Worm (Caenorhabditis elegans): ENCODE measurements around the gene sfrp-1.

Gene sfrp-1

DNA sequence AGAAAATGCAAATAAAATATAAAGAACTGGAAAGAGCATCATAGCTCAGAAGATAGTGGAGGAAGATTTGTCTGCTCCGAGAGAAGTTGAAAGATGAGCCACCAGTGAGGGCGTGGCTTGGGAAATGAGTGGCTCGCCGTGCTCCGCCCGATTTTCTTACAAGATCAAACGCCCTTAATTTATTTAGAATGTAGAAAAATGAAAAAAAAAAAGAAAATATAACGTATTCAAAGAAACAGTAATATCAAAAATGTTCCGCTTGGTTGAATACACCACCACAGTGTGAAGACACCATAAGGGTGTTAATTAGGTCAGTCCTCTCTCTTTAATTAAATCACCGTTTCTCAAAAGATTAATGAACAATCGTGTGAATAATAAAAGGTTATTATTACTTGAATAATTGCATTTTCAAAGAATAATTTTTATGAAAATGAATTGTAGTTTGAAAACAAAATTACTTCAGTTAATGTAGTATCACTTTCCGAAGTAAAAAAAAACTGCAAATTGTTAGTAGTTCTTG is at the start of gene sfrp-1:
TSS of gene sfrp-1 (minus strand) at position 51 of the 520 bp plus-strand sequence.
- peak; percentile 55 for TF ChIP-seq unc-42 (tag; optimal IDR thresholded peaks at IDR 0.05)
- no peak for TF ChIP-seq dve-1 (tag; optimal IDR thresholded peaks at IDR 0.05)

DNA sequence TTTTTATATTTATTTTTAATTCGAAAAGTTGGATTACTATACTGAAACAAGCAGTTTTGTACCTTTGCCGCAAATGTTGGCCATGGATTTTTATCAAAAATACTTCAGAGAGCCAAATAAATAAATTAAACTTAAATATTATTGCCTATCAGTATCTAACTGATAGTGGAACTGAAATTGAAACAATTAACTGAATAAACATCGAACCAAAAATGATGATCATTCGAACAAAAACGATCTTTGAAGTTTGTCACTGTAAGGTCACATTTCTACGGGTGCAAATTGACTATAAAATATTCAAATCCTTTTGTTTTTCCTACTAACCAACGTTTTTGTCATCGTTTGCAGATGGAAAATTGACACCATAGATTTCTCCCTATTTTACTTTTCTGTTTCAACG is 40.8 kb upstream of the sfrp-1 start:
- TF ChIP-seq elt-4 (tag; optimal IDR thresholded peaks at IDR 0.05) (no peak), eyg-1 (tag; optimal IDR thresholded peaks at IDR 0.05) (no peak), unc-3 (GFP tag; conservative IDR thresholded peaks at IDR 0.05) (no peak), unc-3 (tag; optimal IDR thresholded peaks at IDR 0.05) (no peak), ceh-34 (tag; optimal IDR thresholded peaks at IDR 0.05) (no peak), madf-2 (tag; optimal IDR thresholded peaks at IDR 0.05) (no peak), ceh-30 (tag; optimal IDR thresholded peaks at IDR 0.05) (no peak), fax-1 (tag; optimal IDR thresholded peaks at IDR 0.05) (no peak), Y22D7AL.16 (tag; optimal IDR thresholded peaks at IDR 0.05) (no peak), K09A11.1 (tag; optimal IDR thresholded peaks at IDR 0.05; ENCODE audit: insufficient read depth) (no peak), ceh-22 (tag; optimal IDR thresholded peaks at IDR 0.05) (no peak), hlh-13 (GFP tag; optimal IDR thresholded peaks at IDR 0.05) (no peak), che-1 (tag; optimal IDR thresholded peaks at IDR 0.05) (no peak), ceh-18 (tag; optimal IDR thresholded peaks at IDR 0.05) (no peak), sox-2 (GFP tag; IDR thresholded peaks at IDR 0.05) (no peak), pat-9 (tag; optimal IDR thresholded peaks at IDR 0.05) (no peak), lin-11 (tag; optimal IDR thresholded peaks at IDR 0.05) (no peak), tbx-7 (tag; optimal IDR thresholded peaks at IDR 0.05) (no peak), dmd-4 (tag; optimal IDR thresholded peaks at IDR 0.05; ENCODE audit: borderline replicate concordance) (no peak), hlh-6 (tag; optimal IDR thresholded peaks at IDR 0.05) (no peak), sox-4 (tag; optimal IDR thresholded peaks at IDR 0.05) (no peak)

DNA sequence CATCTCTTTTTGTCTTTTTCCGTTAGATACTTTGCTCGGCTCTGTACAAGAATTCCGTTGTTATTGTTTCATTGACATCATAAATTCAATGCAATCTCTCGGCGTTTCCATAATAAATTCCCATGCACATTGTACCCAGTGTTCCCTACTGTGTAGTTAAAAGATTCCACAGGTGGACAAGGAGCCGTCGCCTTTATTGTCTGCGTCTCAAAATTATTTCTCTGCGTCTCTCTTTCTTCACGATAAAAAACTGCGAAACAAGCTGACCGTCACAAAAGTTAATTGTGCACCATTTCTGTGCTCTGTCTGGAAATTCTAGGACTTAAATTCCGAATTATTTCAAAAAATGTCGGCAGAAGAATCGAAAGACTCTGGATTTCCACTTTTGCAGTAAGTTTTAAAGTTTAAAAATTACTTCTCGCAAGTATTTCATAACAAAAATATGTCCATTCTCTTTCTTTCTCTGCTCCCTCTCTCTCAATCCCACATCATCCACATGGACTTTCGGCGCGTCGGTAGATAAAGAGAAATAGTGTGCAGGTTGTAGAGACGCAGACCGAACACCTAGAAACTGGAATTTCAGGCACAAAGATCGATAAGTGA is 39.9 kb upstream of the sfrp-1 start:
- TF ChIP-seq ref-2 (tag; optimal IDR thresholded peaks at IDR 0.05) (no peak), hlh-15 (tag; optimal IDR thresholded peaks at IDR 0.05) (no peak), hlh-30 (tag; optimal IDR thresholded peaks at IDR 0.05; ENCODE audit: insufficient read depth) (no peak)

DNA sequence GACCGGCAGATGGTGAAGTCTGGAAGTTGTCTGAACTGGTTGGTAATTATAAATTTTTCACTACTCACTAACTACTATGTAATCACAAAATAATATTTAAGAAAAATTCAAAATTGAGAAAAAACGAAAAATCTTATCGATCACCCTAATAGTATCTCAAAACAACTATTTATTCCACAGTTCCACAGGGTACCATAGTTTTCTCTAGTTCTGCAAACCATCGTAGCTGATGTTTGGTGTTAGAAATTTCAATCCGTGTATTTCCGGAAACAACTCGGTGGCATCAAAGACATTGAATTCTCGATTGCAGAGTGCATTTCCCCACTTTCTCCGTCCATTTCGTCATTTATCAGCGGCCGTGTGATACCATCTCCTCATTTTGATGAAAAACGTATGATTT is 39.4 kb upstream of the sfrp-1 start, which contains the start of gene Y73B6BL.31:
TSS of gene Y73B6BL.31 (plus strand) at position 301 of the 400 bp plus-strand sequence.
- TF ChIP-seq ceh-14 (tag; optimal IDR thresholded peaks at IDR 0.05) (no peak), eyg-1 (tag; optimal IDR thresholded peaks at IDR 0.05) (no peak), ahr-1 (tag; optimal IDR thresholded peaks at IDR 0.05) (no peak), rnt-1 (tag; optimal IDR thresholded peaks at IDR 0.05) (no peak), dve-1 (tag; optimal IDR thresholded peaks at IDR 0.05) (no peak), unc-42 (tag; optimal IDR thresholded peaks at IDR 0.05) (no peak), fax-1 (tag; optimal IDR thresholded peaks at IDR 0.05) (no peak), che-1 (tag; optimal IDR thresholded peaks at IDR 0.05) (no peak), pat-9 (tag; optimal IDR thresholded peaks at IDR 0.05) (no peak), elt-4 (tag; optimal IDR thresholded peaks at IDR 0.05) (no peak), ttx-3 (tag; optimal IDR thresholded peaks at IDR 0.05) (no peak), ceh-18 (tag; optimal IDR thresholded peaks at IDR 0.05) (no peak), tbx-7 (tag; optimal IDR thresholded peaks at IDR 0.05) (no peak), ceh-31 (tag; optimal IDR thresholded peaks at IDR 0.05) (no peak)

DNA sequence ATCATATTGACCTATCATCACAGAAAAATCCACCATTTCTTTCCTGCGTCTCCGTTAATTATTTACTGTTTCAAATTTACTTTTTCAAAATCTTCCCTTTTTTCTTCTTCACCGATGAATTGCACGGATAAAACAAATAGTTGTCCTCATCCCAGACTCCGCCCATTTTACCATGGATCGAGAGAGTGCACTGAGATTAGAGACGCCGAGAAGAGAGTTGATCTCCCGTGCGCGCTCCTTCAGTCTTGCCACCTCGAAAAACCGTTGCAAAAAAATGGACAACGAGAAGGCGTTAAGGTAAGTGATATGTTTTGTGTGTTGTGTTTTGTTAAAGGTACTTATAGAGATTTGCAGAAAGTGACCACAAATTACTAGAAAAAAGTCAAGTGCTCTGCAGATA is 35.8 kb upstream of the sfrp-1 start, which contains the start of gene dlc-5:
TSS of gene dlc-5 (plus strand) at position 154 of the 400 bp plus-strand sequence.
- TF ChIP-seq pag-3 (tag; optimal IDR thresholded peaks at IDR 0.05; ENCODE audit: borderline replicate concordance): no peak
- TF ChIP-seq rnt-1 (tag; optimal IDR thresholded peaks at IDR 0.05): no peak
- no peak for TF ChIP-seq unc-86 (tag; optimal IDR thresholded peaks at IDR 0.05)
- no peak for TF ChIP-seq gmeb-2 (tag; optimal IDR thresholded peaks at IDR 0.05)
- no peak for TF ChIP-seq C38D4.7 (GFP tag; optimal IDR thresholded peaks at IDR 0.05)
- TF ChIP-seq F13H6.1 (tag; optimal IDR thresholded peaks at IDR 0.05): no peak
- TF ChIP-seq hlh-30 (tag; optimal IDR thresholded peaks at IDR 0.05; ENCODE audit: insufficient read depth): no peak
- TF ChIP-seq ceh-9 (tag; optimal IDR thresholded peaks at IDR 0.05): no peak
- no peak for TF ChIP-seq syd-9 (tag; optimal IDR thresholded peaks at IDR 0.05)
- TF ChIP-seq ets-4 (tag; optimal IDR thresholded peaks at IDR 0.05): no peak
- no peak for TF ChIP-seq madf-2 (tag; optimal IDR thresholded peaks at IDR 0.05)
- TF ChIP-seq ttx-3 (tag; optimal IDR thresholded peaks at IDR 0.05): no peak
- TF ChIP-seq ceh-48 (tag; optimal IDR thresholded peaks at IDR 0.05): no peak
- TF ChIP-seq fkh-10 (GFP tag; optimal IDR thresholded peaks at IDR 0.05): no peak
- no peak for TF ChIP-seq lim-6 (tag; optimal IDR thresholded peaks at IDR 0.05)
- TF ChIP-seq tbx-7 (tag; optimal IDR thresholded peaks at IDR 0.05): no peak
- TF ChIP-seq ceh-18 (tag; optimal IDR thresholded peaks at IDR 0.05): no peak

Measured in whole organism, late embryonic.